Fruit fly (Drosophila melanogaster): ENCODE measurements around the gene Drep4.

The Drep4 gene

DNA sequence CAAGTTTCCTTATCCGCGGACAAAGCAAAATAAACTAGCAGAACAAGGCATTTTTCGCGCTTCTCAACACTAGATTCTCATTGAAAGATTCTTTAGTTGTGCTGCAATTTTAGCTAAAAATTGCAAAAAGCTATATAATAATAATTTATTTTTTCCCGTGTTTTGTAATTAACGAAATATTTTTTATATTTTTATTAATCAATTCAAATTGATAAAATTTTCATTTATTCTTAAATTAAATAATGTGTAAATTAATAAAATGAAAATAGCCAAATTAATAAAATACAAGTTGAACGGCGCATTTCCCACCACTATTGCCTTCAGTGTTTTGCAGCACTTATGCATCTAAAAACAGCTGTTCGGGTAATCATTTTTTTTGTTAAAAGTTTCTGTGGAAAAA lies at the start of gene Drep4, which contains the start of gene Uvrag:
Drep4 (minus strand) TSS at position 7 of the 400 bp plus-strand sequence.
Uvrag (plus strand) TSS at position 322 of the 400 bp plus-strand sequence.
- peak; percentile 55 for TF ChIP-seq bab1 (GFP tag; optimal IDR thresholded peaks at IDR 0.05)
- peak; percentile 55 for TF ChIP-seq toe (GFP tag; optimal IDR thresholded peaks at IDR 0.05)
- peak; percentile 77 for TF ChIP-seq CG11617 (GFP tag; optimal IDR thresholded peaks at IDR 0.05)
- TF ChIP-seq Clk (GFP tag; optimal IDR thresholded peaks at IDR 0.05): peak; percentile 44
- TF ChIP-seq cnc (optimal IDR thresholded peaks at IDR 0.05): no peak
- TF ChIP-seq Hr96 (GFP tag; optimal IDR thresholded peaks at IDR 0.05): no peak
- peak; percentile 87 for TF ChIP-seq CG7101 (tag; optimal IDR thresholded peaks at IDR 0.05)
- peak; percentile 76 for TF ChIP-seq CG7045 (GFP tag; optimal IDR thresholded peaks at IDR 0.05)
- peak; percentile 73 for TF ChIP-seq tj (GFP tag; optimal IDR thresholded peaks at IDR 0.05)
- peak; percentile 35 for TF ChIP-seq CG1620 (GFP tag; optimal IDR thresholded peaks at IDR 0.05)
- peak; percentile 61 for TF ChIP-seq ovo (GFP tag; optimal IDR thresholded peaks at IDR 0.05)
- TF ChIP-seq CG12768 (GFP tag; optimal IDR thresholded peaks at IDR 0.05): peak; percentile 71
- peak; percentile 37 for TF ChIP-seq Mnt (GFP tag; optimal IDR thresholded peaks at IDR 0.05)
- TF ChIP-seq pad (GFP tag; optimal IDR thresholded peaks at IDR 0.05): peak; percentile 70
- peak; percentile 55 for TF ChIP-seq CG33017 (tag; optimal IDR thresholded peaks at IDR 0.05)
- peak; percentile 80 for TF ChIP-seq CG14711 (tag; optimal IDR thresholded peaks at IDR 0.05)
- peak; percentile 34 for TF ChIP-seq cic (GFP tag; optimal IDR thresholded peaks at IDR 0.05)
- TF ChIP-seq CG5204 (GFP tag; optimal IDR thresholded peaks at IDR 0.05): peak; percentile 38
- peak; percentile 65 for TF ChIP-seq Crg-1 (GFP tag; optimal IDR thresholded peaks at IDR 0.05)
- TF ChIP-seq kay (GFP tag; ENCODE audit: borderline replicate concordance): no peak

DNA sequence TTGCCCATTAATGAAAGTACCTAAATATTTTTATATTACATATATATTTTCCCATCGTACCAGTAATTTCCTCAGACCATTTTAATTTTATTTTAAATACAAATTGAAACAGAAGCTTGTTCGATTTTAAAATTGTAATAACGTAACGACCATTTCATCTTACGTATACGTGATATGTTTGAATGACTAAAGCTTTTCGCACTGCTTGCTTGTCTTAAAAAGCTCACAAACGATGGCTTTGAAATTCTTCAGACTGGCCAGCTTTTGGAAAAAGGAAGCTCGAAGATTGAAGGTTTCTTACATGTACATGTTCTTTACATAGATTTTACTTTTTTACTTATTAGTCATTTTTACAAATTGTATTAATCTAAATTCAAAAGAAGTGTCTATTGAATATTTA lies 46.5 kb upstream of the Drep4 start:
- TF ChIP-seq cnc (optimal IDR thresholded peaks at IDR 0.05) (no peak), CG14711 (tag; optimal IDR thresholded peaks at IDR 0.05) (no peak), pad (GFP tag; optimal IDR thresholded peaks at IDR 0.05) (no peak), Mnt (GFP tag; optimal IDR thresholded peaks at IDR 0.05) (no peak), Clk (GFP tag; optimal IDR thresholded peaks at IDR 0.05) (no peak), toe (GFP tag; optimal IDR thresholded peaks at IDR 0.05) (no peak), CG33017 (tag; optimal IDR thresholded peaks at IDR 0.05) (no peak), CG7045 (GFP tag; optimal IDR thresholded peaks at IDR 0.05) (no peak), CG5204 (GFP tag; optimal IDR thresholded peaks at IDR 0.05) (no peak), bab1 (GFP tag; optimal IDR thresholded peaks at IDR 0.05) (no peak), CG7101 (tag; optimal IDR thresholded peaks at IDR 0.05) (no peak), ovo (GFP tag; optimal IDR thresholded peaks at IDR 0.05) (no peak)

DNA sequence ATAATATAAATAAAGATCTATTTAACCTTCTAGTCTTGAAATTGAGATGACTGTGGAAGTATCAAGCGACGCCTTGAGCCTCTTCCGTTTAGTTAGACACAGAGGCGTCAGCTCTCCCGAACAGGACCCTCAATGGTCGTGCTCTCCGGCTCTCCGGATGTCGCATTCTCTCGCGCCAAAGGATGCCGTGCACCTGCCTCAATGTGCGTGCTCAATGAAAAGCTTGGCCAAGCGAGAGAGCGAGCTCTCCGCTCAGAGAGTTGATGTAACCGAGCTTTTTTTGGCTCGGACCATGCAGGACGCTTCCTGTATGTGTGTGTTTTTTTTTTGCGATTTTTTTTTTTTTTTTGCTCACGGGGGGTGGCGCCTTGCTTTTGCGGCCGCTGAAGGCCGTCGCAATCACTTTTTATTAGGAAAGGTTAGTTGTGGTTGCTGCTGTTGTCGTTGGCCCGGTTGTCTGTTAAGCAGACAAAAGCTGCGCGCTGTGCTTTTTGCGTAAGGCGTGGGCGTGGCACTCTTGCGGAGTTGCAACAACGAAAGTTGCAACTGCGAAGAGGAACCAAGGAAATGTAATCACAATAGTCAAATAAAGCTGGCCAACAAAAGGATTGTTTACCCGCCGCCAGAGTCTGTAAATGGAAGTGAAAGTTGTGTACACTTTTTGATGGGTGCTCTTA lies 45.7 kb upstream of the Drep4 start:
- TF ChIP-seq toe (GFP tag; optimal IDR thresholded peaks at IDR 0.05) (no peak), CG33017 (tag; optimal IDR thresholded peaks at IDR 0.05) (peak; percentile 17)

DNA sequence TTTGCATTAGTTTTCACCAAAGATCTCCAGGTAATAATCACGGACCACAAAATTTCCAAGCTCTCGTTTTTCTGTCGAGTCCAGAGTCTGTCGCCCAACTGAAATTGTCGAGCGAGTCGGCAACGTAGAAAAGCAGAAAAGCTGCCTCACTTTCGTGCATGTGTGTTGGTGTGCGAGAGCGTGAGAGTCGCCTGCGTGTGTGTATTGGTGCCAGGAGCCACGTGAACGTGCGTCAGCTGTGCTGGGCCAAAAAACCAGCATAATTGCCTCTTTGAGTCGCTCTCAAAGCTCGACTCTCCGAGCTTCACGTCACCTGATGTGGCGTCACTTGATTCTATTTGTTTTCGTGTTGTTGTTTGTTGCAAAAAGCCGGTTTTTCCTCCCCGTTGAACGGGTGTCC lies 44.8 kb upstream of the Drep4 start, which contains the start of gene hbt:
hbt (minus strand) TSS at position 101 of the 400 bp plus-strand sequence.
- TF ChIP-seq pad (GFP tag; optimal IDR thresholded peaks at IDR 0.05) (no peak), CG7045 (GFP tag; optimal IDR thresholded peaks at IDR 0.05) (no peak), Hr96 (GFP tag; optimal IDR thresholded peaks at IDR 0.05) (no peak), CG14711 (tag; optimal IDR thresholded peaks at IDR 0.05) (no peak), toe (GFP tag; optimal IDR thresholded peaks at IDR 0.05) (no peak), tj (GFP tag; optimal IDR thresholded peaks at IDR 0.05) (no peak), kay (GFP tag; ENCODE audit: borderline replicate concordance) (no peak), Crg-1 (GFP tag; optimal IDR thresholded peaks at IDR 0.05) (no peak), ovo (GFP tag; optimal IDR thresholded peaks at IDR 0.05) (no peak), CG12768 (GFP tag; optimal IDR thresholded peaks at IDR 0.05) (no peak), Mnt (GFP tag; optimal IDR thresholded peaks at IDR 0.05) (no peak), CG1620 (GFP tag; optimal IDR thresholded peaks at IDR 0.05) (no peak), CG5204 (GFP tag; optimal IDR thresholded peaks at IDR 0.05) (no peak)

DNA sequence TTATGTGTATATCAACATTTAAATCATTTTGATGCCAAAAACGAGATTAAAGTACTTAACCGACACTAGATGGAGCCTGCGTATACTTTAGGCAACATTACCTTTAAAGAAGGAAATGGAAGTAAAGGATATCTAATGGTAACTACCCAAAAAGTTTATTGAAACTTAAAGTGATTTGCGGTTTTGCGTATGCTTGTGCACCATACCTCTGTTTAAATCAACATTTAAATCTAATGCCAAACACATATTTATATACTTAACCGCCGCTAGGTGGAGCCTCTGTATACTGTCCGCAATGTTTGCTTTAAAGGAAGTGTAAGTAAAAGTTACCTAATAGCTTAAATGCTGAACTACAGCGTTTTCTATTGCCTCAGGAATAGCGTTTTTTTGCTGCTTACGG lies 39.6 kb upstream of the Drep4 start:
- TF ChIP-seq Mnt (GFP tag; optimal IDR thresholded peaks at IDR 0.05) (no peak), Hr96 (GFP tag; optimal IDR thresholded peaks at IDR 0.05) (no peak), pad (GFP tag; optimal IDR thresholded peaks at IDR 0.05) (no peak), cnc (optimal IDR thresholded peaks at IDR 0.05) (no peak), bab1 (GFP tag; optimal IDR thresholded peaks at IDR 0.05) (no peak), CG7101 (tag; optimal IDR thresholded peaks at IDR 0.05) (no peak), CG11617 (GFP tag; optimal IDR thresholded peaks at IDR 0.05) (no peak), Clk (GFP tag; optimal IDR thresholded peaks at IDR 0.05) (no peak), CG14711 (tag; optimal IDR thresholded peaks at IDR 0.05) (no peak)

DNA sequence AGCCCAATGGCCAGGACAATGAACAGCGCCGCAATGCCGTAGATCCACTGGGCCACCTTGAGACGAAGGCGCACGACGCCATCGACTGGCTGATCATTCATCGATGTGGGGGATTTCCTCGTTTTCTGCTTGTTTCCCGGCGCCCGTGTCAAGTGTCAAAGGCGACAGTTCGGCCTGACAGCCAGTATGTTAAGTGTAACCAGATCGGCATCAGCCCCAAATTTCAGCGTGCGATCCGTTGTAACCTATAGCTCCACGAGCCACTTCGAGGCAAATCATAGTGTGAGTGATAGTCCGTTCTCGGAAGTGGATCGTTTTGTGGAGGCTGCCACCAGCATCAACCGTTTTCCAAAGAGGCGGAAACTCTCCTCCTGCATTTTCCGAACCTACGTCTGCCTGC lies 20.4 kb upstream of the Drep4 start, which contains the start of gene CG43779:
CG43779 (minus strand) TSS at position 101 of the 400 bp plus-strand sequence.
- TF ChIP-seq cnc (optimal IDR thresholded peaks at IDR 0.05) (no peak), CG7101 (tag; optimal IDR thresholded peaks at IDR 0.05) (no peak), CG11617 (GFP tag; optimal IDR thresholded peaks at IDR 0.05) (no peak), cic (GFP tag; optimal IDR thresholded peaks at IDR 0.05) (no peak), Crg-1 (GFP tag; optimal IDR thresholded peaks at IDR 0.05) (no peak), pad (GFP tag; optimal IDR thresholded peaks at IDR 0.05) (no peak), Clk (GFP tag; optimal IDR thresholded peaks at IDR 0.05) (no peak), Mnt (GFP tag; optimal IDR thresholded peaks at IDR 0.05) (no peak), tj (GFP tag; optimal IDR thresholded peaks at IDR 0.05) (no peak), toe (GFP tag; optimal IDR thresholded peaks at IDR 0.05) (no peak), CG1620 (GFP tag; optimal IDR thresholded peaks at IDR 0.05) (no peak), CG14711 (tag; optimal IDR thresholded peaks at IDR 0.05) (no peak), CG5204 (GFP tag; optimal IDR thresholded peaks at IDR 0.05) (no peak), CG33017 (tag; optimal IDR thresholded peaks at IDR 0.05) (no peak), CG7045 (GFP tag; optimal IDR thresholded peaks at IDR 0.05) (no peak), CG12768 (GFP tag; optimal IDR thresholded peaks at IDR 0.05) (no peak), Hr96 (GFP tag; optimal IDR thresholded peaks at IDR 0.05) (no peak), kay (GFP tag; ENCODE audit: borderline replicate concordance) (no peak), ovo (GFP tag; optimal IDR thresholded peaks at IDR 0.05) (no peak)

All from whole organism, adult.